Fruit fly (Drosophila melanogaster): ENCODE measurements around the gene tctn.

The tctn gene

DNA sequence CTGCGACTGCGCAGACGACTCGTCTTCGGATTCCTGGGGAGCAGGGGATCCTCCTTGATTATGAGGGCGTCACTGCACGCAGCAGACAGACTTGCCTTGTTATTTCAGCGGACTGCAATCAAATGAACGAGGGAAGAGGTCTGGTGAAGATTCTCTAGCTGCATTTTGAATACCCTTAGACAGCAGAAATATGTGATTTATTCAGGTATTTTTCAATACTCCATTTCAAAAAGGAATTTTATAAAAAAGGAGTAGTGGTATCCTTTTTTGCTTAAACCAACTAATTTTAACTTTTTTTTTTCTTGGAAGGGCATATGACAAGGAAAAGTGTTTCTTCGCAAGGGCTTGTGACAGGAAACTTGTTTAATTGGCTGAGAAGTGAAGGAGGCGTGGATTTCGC, 35.2 kb upstream of the tctn start (continued):
- TF ChIP-seq CG10669 (GFP tag; optimal IDR thresholded peaks at IDR 0.05) (peak; percentile 78), salr (GFP tag; optimal IDR thresholded peaks at IDR 0.05) (peak; percentile 40 to 64), OdsH (GFP tag; optimal IDR thresholded peaks at IDR 0.05) (peak; percentile 74), CG11762 (GFP tag; optimal IDR thresholded peaks at IDR 0.05; ENCODE audit: insufficient read depth) (peak; percentile 9), Gug (GFP tag; IDR thresholded peaks at IDR 0.05) (no peak), Eip75B (GFP tag; optimal IDR thresholded peaks at IDR 0.05) (peak; percentile 72), fd59A (GFP tag; optimal IDR thresholded peaks at IDR 0.05) (peak; percentile 70), Lpt (GFP tag; optimal IDR thresholded peaks at IDR 0.05) (peak; percentile 35), CG11294 (GFP tag; IDR thresholded peaks at IDR 0.05) (no peak), eg (GFP tag; IDR thresholded peaks at IDR 0.05) (no peak), Eip78C (GFP tag) (peak; percentile 97), Smox (GFP tag; optimal IDR thresholded peaks at IDR 0.05) (peak; percentile 68)

DNA sequence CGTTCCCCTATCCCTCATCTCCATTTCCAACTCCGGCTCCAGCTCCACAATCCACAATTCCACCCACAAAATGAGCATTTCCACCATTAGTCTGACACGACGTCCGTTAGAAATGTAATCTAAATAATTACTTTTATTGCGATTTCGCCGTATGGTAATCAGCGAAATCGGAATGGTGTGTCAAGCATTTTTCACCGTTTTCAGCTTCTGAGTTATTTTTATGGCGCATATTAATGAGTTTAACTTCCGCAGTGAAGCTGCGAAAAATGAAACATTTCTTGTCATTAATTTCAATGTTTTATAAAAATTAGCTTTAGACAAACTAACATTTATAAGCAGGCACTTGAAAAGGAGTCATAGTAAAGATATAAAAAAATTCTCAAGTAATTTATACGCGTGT, 29.6 kb upstream of the tctn start, which contains the start of gene CG13989:
TSS of gene CG13989 (plus strand) at position 301 of the 400 bp plus-strand sequence.
- TF ChIP-seq Hr4 (GFP tag; optimal IDR thresholded peaks at IDR 0.05) (no peak), Sox14 (GFP tag; optimal IDR thresholded peaks at IDR 0.05) (no peak), CG3919 (GFP tag; optimal IDR thresholded peaks at IDR 0.05) (no peak), salr (GFP tag; optimal IDR thresholded peaks at IDR 0.05) (no peak), Eip93F (GFP tag; optimal IDR thresholded peaks at IDR 0.05) (no peak), Lpt (GFP tag; optimal IDR thresholded peaks at IDR 0.05) (no peak), CG11762 (GFP tag; optimal IDR thresholded peaks at IDR 0.05; ENCODE audit: insufficient read depth) (no peak), CG1621 (tag; optimal IDR thresholded peaks at IDR 0.05) (no peak), fd59A (GFP tag; optimal IDR thresholded peaks at IDR 0.05) (no peak), Sox15 (GFP tag; optimal IDR thresholded peaks at IDR 0.05) (no peak)

DNA sequence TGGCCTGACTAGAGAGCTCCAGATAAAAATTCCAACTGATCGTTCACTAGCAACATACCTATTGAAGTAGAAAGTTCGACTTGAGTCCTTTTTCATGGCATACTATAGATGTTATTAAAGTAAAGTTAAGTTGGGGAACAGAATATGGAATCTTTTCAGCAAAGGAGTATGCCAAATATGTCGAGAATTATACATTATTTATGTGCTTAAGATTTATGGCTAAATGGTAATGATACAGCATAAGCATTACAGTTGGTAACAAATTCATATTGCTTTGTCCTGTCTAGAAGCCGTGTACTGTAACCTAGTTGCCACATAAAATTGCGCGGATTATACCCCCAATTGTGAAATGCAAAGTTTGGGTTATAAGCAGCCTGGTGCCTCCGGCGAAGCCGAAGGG, 24.6 kb upstream of the tctn start, which contains the start of gene CG31639:
TSS of gene CG31639 (minus strand) at position 101 of the 400 bp plus-strand sequence.
- no peak for TF ChIP-seq vri (GFP tag; optimal IDR thresholded peaks at IDR 0.05)
- no peak for TF ChIP-seq Eip93F (GFP tag; optimal IDR thresholded peaks at IDR 0.05)
- TF ChIP-seq CG6808 (GFP tag; optimal IDR thresholded peaks at IDR 0.05), result no peak
- TF ChIP-seq Hr39 (GFP tag; optimal IDR thresholded peaks at IDR 0.05), result no peak
- no peak for TF ChIP-seq CG15336 (GFP tag; IDR thresholded peaks at IDR 0.05)
- no peak for TF ChIP-seq fd59A (GFP tag; optimal IDR thresholded peaks at IDR 0.05)
- no peak for TF ChIP-seq CG4318 (GFP tag; optimal IDR thresholded peaks at IDR 0.05)
- no peak for TF ChIP-seq CG11762 (GFP tag; optimal IDR thresholded peaks at IDR 0.05; ENCODE audit: insufficient read depth)
- TF ChIP-seq svp (GFP tag), result no peak
- TF ChIP-seq fkh (GFP tag; optimal IDR thresholded peaks at IDR 0.05), result no peak
- no peak for TF ChIP-seq Eip75B (GFP tag; optimal IDR thresholded peaks at IDR 0.05)
- no peak for TF ChIP-seq Ets21C (GFP tag; optimal IDR thresholded peaks at IDR 0.05)
- no peak for TF ChIP-seq CG6854 (GFP tag; optimal IDR thresholded peaks at IDR 0.05)
- no peak for TF ChIP-seq esn (GFP tag; optimal IDR thresholded peaks at IDR 0.05)
- no peak for TF ChIP-seq CG7368 (GFP tag; optimal IDR thresholded peaks at IDR 0.05)
- TF ChIP-seq fd85E (GFP tag; optimal IDR thresholded peaks at IDR 0.05), result no peak

DNA sequence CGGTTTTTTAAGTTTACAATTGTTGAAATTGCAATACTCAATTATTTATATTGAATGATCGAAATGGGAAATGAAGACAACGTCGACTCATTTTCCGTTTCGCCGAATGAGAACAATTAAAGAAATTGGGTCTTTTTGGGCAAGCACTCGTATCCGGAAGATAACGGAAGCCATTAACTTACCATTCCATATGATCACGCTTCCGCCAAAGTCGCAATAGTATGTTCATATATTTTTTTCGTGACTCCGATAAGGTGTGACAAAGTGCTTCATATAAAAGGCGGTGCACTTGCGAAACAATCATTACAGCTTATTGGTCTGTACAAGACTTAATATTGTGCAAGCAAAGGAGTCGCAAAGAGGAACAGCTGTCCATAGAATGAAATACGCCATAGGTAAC, 21.2 kb upstream of the tctn start, which contains the start of gene Muc26B:
TSS of gene Muc26B (plus strand) at position 301 of the 400 bp plus-strand sequence.
- TF ChIP-seq Lpt (GFP tag; optimal IDR thresholded peaks at IDR 0.05), result no peak
- no peak for TF ChIP-seq Ets21C (GFP tag; optimal IDR thresholded peaks at IDR 0.05)
- no peak for TF ChIP-seq CG11294 (GFP tag; IDR thresholded peaks at IDR 0.05)
- TF ChIP-seq CG3919 (GFP tag; optimal IDR thresholded peaks at IDR 0.05), result no peak

DNA sequence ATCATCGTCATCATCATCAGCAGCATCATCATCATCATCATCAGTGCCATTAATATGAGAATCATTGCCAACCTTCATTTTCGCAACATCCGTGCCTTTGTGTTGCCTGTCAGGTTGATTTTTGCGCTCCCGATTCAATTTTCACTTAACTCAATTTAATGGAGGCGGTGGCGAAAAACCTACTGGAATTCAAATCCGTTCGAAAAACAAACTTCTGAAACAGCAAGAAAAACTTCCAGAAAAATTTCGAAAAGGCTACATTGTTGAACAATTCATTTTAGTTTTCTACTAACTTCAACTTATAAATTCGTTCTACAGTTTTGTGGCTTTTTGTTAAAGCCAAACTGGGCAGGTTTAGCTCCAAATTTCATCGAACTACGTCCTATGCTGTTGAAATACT, 8.6 kb upstream of the tctn start, which contains the start of gene CG13991:
TSS of gene CG13991 (plus strand) at position 301 of the 400 bp plus-strand sequence.
- no peak for TF ChIP-seq CG9139 (GFP tag; optimal IDR thresholded peaks at IDR 0.05)
- TF ChIP-seq CG6808 (GFP tag; optimal IDR thresholded peaks at IDR 0.05), result no peak
- no peak for TF ChIP-seq CG11294 (GFP tag; IDR thresholded peaks at IDR 0.05)
- TF ChIP-seq svp (GFP tag), result no peak
- no peak for TF ChIP-seq CG8319 (GFP tag; optimal IDR thresholded peaks at IDR 0.05)
- TF ChIP-seq OdsH (GFP tag; optimal IDR thresholded peaks at IDR 0.05), result no peak
- no peak for TF ChIP-seq fd85E (GFP tag; optimal IDR thresholded peaks at IDR 0.05)
- TF ChIP-seq Hr38 (GFP tag; optimal IDR thresholded peaks at IDR 0.05), result no peak
- TF ChIP-seq Eip75B (GFP tag; optimal IDR thresholded peaks at IDR 0.05), result no peak
- TF ChIP-seq Sox15 (GFP tag; optimal IDR thresholded peaks at IDR 0.05), result no peak
- no peak for TF ChIP-seq CG32006 (GFP tag; optimal IDR thresholded peaks at IDR 0.05)
- TF ChIP-seq vri (GFP tag; optimal IDR thresholded peaks at IDR 0.05), result no peak
- TF ChIP-seq net (GFP tag; optimal IDR thresholded peaks at IDR 0.05), result no peak
- no peak for TF ChIP-seq Blimp-1 (GFP tag; optimal IDR thresholded peaks at IDR 0.05)
- no peak for TF ChIP-seq CG11762 (GFP tag; optimal IDR thresholded peaks at IDR 0.05; ENCODE audit: insufficient read depth)
- TF ChIP-seq CG8632 (GFP tag; optimal IDR thresholded peaks at IDR 0.05), result no peak
- TF ChIP-seq Gug (GFP tag; IDR thresholded peaks at IDR 0.05), result no peak
